Worm (Caenorhabditis elegans) whole organism, L4 larva: ENCODE data around the gene cyp-13A7.

Experiments used
- F49E8.2 ChIP-seq: sonication (generic microtip); optimal IDR thresholded peaks from 2 replicates; lab custom pipeline; 2016; ENCODE audit warnings: missing compliant biosample characterization, mild to moderate bottlenecking, missing genetic modification characterization, borderline replicate concordance
- ZK546.5 ChIP-seq, 2 experiments: sonication (generic microtip); optimal IDR thresholded peaks; 2 replicates each; lab custom pipeline; 2017; ENCODE audit warnings: missing biosample characterization in 2 of 2, missing genetic modification characterization in 2 of 2
- aly-2 ChIP-seq: sonication (generic microtip); optimal IDR thresholded peaks from 2 replicates; lab custom pipeline; 2018; ENCODE audit warnings: missing biosample characterization, missing genetic modification characterization
- dve-1 ChIP-seq: sonication (generic microtip); optimal IDR thresholded peaks from 2 replicates; lab custom pipeline; 2017; ENCODE audit warnings: antibody characterized with exemption, mild to moderate bottlenecking, missing genetic modification characterization, missing compliant biosample characterization; ENCODE audit not compliant: insufficient read depth
- lin-13 ChIP-seq: fragments of 150-350 bp; optimal IDR thresholded peaks from 2 replicates; lab custom pipeline; 2014; ENCODE audit warnings: missing biosample characterization, missing genetic modification reagents, missing genetic modification characterization
- mxl-2 ChIP-seq: fragments of 200-800 bp; sonication (Bioruptor generic); conservative IDR thresholded peaks from 2 replicates; pipeline ENCODE4 v1.3.6; 2022; ENCODE audit warnings: missing genetic modification reagents, missing genetic modification characterization, missing compliant biosample characterization
- nhr-237 ChIP-seq: sonication (generic microtip); optimal IDR thresholded peaks from 2 replicates; lab custom pipeline; 2017; ENCODE audit warnings: missing biosample characterization, missing genetic modification characterization
- pqm-1 ChIP-seq: sonication (generic microtip); optimal IDR thresholded peaks from 2 replicates; lab custom pipeline; 2017; ENCODE audit warnings: missing biosample characterization, missing genetic modification characterization
- snpc-4 ChIP-seq: fragments of 150-350 bp; optimal IDR thresholded peaks from 2 replicates; lab custom pipeline; 2014; ENCODE audit warnings: missing biosample characterization, missing genetic modification characterization
- unc-62 ChIP-seq, 3 experiments: fragments of 150-350 bp in 1 of 3; sonication (generic microtip); optimal IDR thresholded peaks in 2 of 3; peaks in 1 of 3; 1 replicate in 1 of 3; 2 replicates in 2 of 3; lab custom pipeline; 2014 to 2017; ENCODE audit warnings: missing biosample characterization in 3 of 3, missing genetic modification characterization in 3 of 3, missing genetic modification reagents in 3 of 3, missing genotype in 1 of 3

DNA sequence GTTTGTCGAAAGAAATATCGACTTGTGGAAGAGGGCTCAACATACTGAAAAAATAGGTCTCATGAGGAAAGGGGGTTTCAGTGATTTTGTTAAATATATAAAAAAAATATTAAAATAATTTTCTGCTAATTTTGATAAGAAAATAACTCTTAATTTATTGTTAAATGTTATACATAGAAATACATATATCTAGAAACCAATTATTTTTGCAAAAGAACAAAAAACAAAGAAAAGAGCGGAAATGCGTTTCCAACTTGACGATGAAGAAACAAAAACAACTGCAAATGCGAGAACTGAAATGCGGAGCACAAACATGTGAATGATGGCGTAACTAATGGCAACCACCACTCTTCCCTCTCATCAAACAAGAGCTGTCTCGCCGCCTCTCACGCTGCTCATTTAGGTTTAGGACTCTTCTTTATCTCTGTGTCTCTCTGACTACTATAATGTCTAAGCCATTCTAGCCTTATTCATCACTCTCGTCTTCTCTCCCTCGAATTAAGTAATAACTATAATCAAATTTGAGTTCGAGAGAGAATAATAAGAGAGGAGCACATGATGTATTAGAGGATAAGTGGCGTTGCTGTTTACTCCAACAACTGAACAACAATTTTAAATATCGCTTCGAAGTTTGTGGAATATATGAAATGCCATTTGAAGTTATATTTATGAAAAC lies 35.0 kb downstream of the cyp-13A7 start, which contains the start of gene arrd-4:
- TF ChIP-seq lin-13 (GFP tag; lab: Kevin White, UChicago) (no peak), nhr-237 (tag; lab: Kevin White, UChicago) (no peak), pqm-1 (no peak), unc-62 (GFP tag; optimal IDR thresholded peaks at IDR 0.05 in 1 of 2; lab: Kevin White, UChicago) (no peak), unc-62 (tag; optimal IDR thresholded peaks at IDR 0.05; lab: Kevin White, UChicago) (no peak), F49E8.2 (tag; lab: Kevin White, UChicago) (no peak), snpc-4 (no peak), mxl-2 (no peak), aly-2 (tag; lab: Kevin White, UChicago) (no peak), ZK546.5 (tag; optimal IDR thresholded peaks at IDR 0.05; lab: Kevin White, UChicago) (no peak), dve-1 (no peak)
